Fruit fly (Drosophila melanogaster): ENCODE measurements around the gene Ir8a.
A peak's percentile ranks its signal among the peaks of the same experiment; 100 is the strongest.

The Ir8a gene

DNA sequence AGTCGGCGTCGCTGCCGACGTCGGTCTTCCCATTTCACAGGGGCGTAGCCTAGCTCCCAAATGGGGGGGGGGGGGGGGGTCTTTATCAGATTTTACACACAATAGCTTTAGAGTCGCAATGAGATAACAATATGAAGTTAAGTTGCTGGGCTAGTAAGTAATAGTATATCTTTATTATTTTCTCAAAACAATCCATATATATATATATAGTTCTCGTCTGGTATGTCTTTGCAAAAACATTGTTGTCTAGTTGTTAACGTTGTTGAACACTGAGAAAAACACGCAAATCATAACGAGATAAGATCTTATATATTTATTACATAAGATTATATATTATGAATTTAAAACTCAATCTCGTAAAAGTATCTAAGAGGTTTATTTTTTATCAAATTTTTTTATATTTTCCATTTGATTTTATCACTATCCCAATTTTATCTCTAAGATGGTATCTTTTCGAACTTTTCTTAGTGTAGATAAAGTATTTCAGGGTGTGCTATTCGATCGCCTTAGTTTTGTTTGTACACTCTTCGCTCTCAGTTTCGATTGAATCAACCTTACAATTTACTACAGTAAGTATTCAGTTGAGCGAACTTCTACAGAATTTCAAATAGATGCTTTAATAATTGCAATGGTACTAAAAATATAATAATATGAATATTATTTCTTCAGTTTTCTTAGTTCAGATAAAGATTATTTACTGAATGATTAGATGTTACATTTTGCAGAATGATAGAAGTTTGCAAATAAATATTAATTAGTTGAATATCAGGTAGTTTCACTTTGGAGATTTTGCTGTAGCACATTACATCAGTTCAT lies 34.3 kb downstream of the Ir8a start (continued):
- peak; percentile 65; the same call in 1 of the 2 replicates for TF ChIP-seq Poxn (GFP tag; IDR thresholded peaks at IDR 0.05)
- no peak for TF ChIP-seq br (optimal IDR thresholded peaks at IDR 0.05)
- no peak for TF ChIP-seq prd (optimal IDR thresholded peaks at IDR 0.05)
- TF ChIP-seq prd (GFP tag; IDR thresholded peaks at IDR 0.05) = peak; percentile 83
- no peak for TF ChIP-seq twi (tag; optimal IDR thresholded peaks at IDR 0.05)
- peak; percentile 87 for TF ChIP-seq Fer3 (tag; optimal IDR thresholded peaks at IDR 0.05)
- TF ChIP-seq dmrt99B (tag; optimal IDR thresholded peaks at IDR 0.05) = peak; percentile 59
- TF ChIP-seq CG31388 (GFP tag; optimal IDR thresholded peaks at IDR 0.05) = no peak
- no peak for TF ChIP-seq CG12236 (GFP tag; optimal IDR thresholded peaks at IDR 0.05)
- no peak for TF ChIP-seq Lhr (GFP tag; optimal IDR thresholded peaks at IDR 0.05)
- no peak for TF ChIP-seq CG4707 (GFP tag; optimal IDR thresholded peaks at IDR 0.05)
- no peak for TF ChIP-seq Sry-β (GFP tag; optimal IDR thresholded peaks at IDR 0.05)
- TF ChIP-seq CG2129 (GFP tag; IDR thresholded peaks at IDR 0.05; ENCODE audit: partially characterized antibody) = no peak
- peak; percentile 45; the same call in 1 of the 3 replicates for TF ChIP-seq Optix (GFP tag; IDR thresholded peaks at IDR 0.05)
- no peak for TF ChIP-seq Hmx (GFP tag; optimal IDR thresholded peaks at IDR 0.05)
- TF ChIP-seq MTF-1 (GFP tag; optimal IDR thresholded peaks at IDR 0.05; ENCODE audit: borderline replicate concordance) = peak; percentile 63
- TF ChIP-seq bab2 (GFP tag; optimal IDR thresholded peaks at IDR 0.05) = peak; percentile 11
- TF ChIP-seq CrebB (tag; optimal IDR thresholded peaks at IDR 0.05) = peak; percentile 38
- no peak for TF ChIP-seq en (GFP tag; optimal IDR thresholded peaks at IDR 0.05)
- peak; percentile 65 for TF ChIP-seq CG32772 (GFP tag; IDR thresholded peaks at IDR 0.05)
- peak; percentile 71 for TF ChIP-seq CG7987 (GFP tag; optimal IDR thresholded peaks at IDR 0.05)
- peak; percentile 82 for TF ChIP-seq vvl (GFP tag; IDR thresholded peaks at IDR 0.05)
- peak; percentile 32 for TF ChIP-seq CG31365 (tag; optimal IDR thresholded peaks at IDR 0.05)
- TF ChIP-seq HLH3B (GFP tag; IDR thresholded peaks at IDR 0.05) = peak; percentile 67
- TF ChIP-seq CG16779 (GFP tag; IDR thresholded peaks at IDR 0.05) = peak; percentile 92
- TF ChIP-seq CG8478 (optimal IDR thresholded peaks at IDR 0.05) = no peak
- no peak for TF ChIP-seq lbe (GFP tag; optimal IDR thresholded peaks at IDR 0.05)
- no peak for TF ChIP-seq stwl (tag; optimal IDR thresholded peaks at IDR 0.05)
- TF ChIP-seq Ravus (GFP tag; IDR thresholded peaks at IDR 0.05) = peak; percentile 67
- TF ChIP-seq Ssrp (tag; optimal IDR thresholded peaks at IDR 0.05) = no peak
- TF ChIP-seq sim (GFP tag; IDR thresholded peaks at IDR 0.05) = 0 out of 2 replicates have a peak, but pooled peaks have one; percentile 22
- TF ChIP-seq pzg (GFP tag; optimal IDR thresholded peaks at IDR 0.05) = peak; percentile 13
- peak; percentile 78 for TF ChIP-seq schlank (tag; optimal IDR thresholded peaks at IDR 0.05)
- TF ChIP-seq CG12219 (GFP tag; optimal IDR thresholded peaks at IDR 0.05) = peak; percentile 19
- TF ChIP-seq CG12071 (GFP tag; optimal IDR thresholded peaks at IDR 0.05) = peak; percentile 60
- no peak for TF ChIP-seq aop (GFP tag; IDR thresholded peaks at IDR 0.05)
- TF ChIP-seq sd (tag; optimal IDR thresholded peaks at IDR 0.05) = peak; percentile 65
- peak; percentile 58 for TF ChIP-seq CG11695 (GFP tag; IDR thresholded peaks at IDR 0.05)
- TF ChIP-seq CG3838 (GFP tag; optimal IDR thresholded peaks at IDR 0.05) = no peak
- peak; percentile 64 for TF ChIP-seq CG13296 (GFP tag; optimal IDR thresholded peaks at IDR 0.05)
- peak; percentile 79 for TF ChIP-seq zf30C (GFP tag; optimal IDR thresholded peaks at IDR 0.05)
- TF ChIP-seq CG9797 (GFP tag; optimal IDR thresholded peaks at IDR 0.05) = no peak
- TF ChIP-seq ci (GFP tag; IDR thresholded peaks at IDR 0.05) = peak; percentile 61; the same call in 1 of the 3 replicates
- TF ChIP-seq eyg (GFP tag; optimal IDR thresholded peaks at IDR 0.05) = no peak
- TF ChIP-seq sens (GFP tag) = peak; percentile 73
- peak; percentile 63 for TF ChIP-seq Rx (GFP tag; IDR thresholded peaks at IDR 0.05)
- TF ChIP-seq CG12744 (GFP tag; optimal IDR thresholded peaks at IDR 0.05) = no peak
- TF ChIP-seq yki (optimal IDR thresholded peaks at IDR 0.05) = no peak
- peak; percentile 63 for TF ChIP-seq CG18011 (GFP tag; optimal IDR thresholded peaks at IDR 0.05)
- TF ChIP-seq CG17186 (GFP tag; optimal IDR thresholded peaks at IDR 0.05) = no peak
- TF ChIP-seq da (GFP tag; optimal IDR thresholded peaks at IDR 0.05) = no peak
